Worm (Caenorhabditis elegans) whole organism, L4/young adult: ENCODE results near the gene sma-5.

Experiments used
- W03F9.2 ChIP-seq: fragments of 150-350 bp; optimal IDR thresholded peaks from 2 replicates; lab custom pipeline; 2014; ENCODE audit warnings: missing biosample characterization, missing genetic modification characterization
- dao-5 ChIP-seq: sonication (generic microtip); optimal IDR thresholded peaks from 2 replicates; lab custom pipeline; 2016; ENCODE audit warnings: missing genotype, missing genetic modification characterization, moderate library complexity, missing compliant biosample characterization
- him-1 ChIP-seq: sonication (generic microtip); optimal IDR thresholded peaks from 2 replicates; lab custom pipeline; 2016; ENCODE audit warnings: missing genotype, missing genetic modification reagents, missing genetic modification characterization, missing compliant biosample characterization

DNA sequence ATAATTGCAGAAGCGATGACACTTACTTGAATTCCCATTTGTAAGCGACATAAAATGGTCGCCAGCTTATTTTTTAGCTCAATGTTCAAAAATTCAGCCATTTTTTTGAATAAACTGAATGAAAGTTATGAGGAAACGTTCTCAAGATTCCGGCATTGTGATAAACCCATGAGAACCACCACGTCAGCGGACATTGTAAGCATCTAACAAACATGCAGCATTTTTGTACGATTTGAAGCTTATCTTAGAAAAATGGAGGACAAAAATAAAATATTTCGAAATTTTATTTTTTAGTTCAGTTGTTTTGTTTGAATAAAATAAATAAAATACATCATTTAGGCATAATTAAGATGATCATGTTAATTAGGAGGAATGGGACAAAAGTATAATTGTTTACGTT is 52.1 kb downstream of the sma-5 start, which contains the start of gene T08D10.4:
- no peak for TF ChIP-seq him-1
- TF ChIP-seq W03F9.2 (tag; lab: Kevin White, UChicago), result no peak
- TF ChIP-seq dao-5, result no peak
